Worm (Caenorhabditis elegans) whole organism, early embryonic: ENCODE measurements around the gene Y51H7C.8.

Experiments used
- B0310.2 ChIP-seq: sonication (generic microtip); optimal IDR thresholded peaks from 2 replicates; lab custom pipeline; 2016; ENCODE audit warnings: mild to moderate bottlenecking, missing genetic modification characterization, missing compliant biosample characterization
- F13C5.2 ChIP-seq: sonication (generic microtip); optimal IDR thresholded peaks from 2 replicates; lab custom pipeline; 2017; ENCODE audit warnings: mild to moderate bottlenecking, missing genetic modification characterization, inconsistent platforms, missing compliant biosample characterization
- aly-1 ChIP-seq: sonication (generic microtip); optimal IDR thresholded peaks from 2 replicates; lab custom pipeline; 2016; ENCODE audit warnings: missing genetic modification characterization, missing compliant biosample characterization
- ama-1 ChIP-seq: fragments of 150-350 bp; optimal IDR thresholded peaks from 2 replicates; lab custom pipeline; 2014
- ceh-13 ChIP-seq: fragments of 200-800 bp; sonication (Bioruptor generic); optimal IDR thresholded peaks from 2 replicates; lab custom pipeline; 2018; ENCODE audit warnings: mild to moderate bottlenecking, missing genetic modification characterization, missing compliant biosample characterization
- ceh-36 ChIP-seq: sonication (generic microtip); optimal IDR thresholded peaks from 2 replicates; lab custom pipeline; 2016; ENCODE audit warnings: missing genetic modification characterization, inconsistent platforms, missing compliant biosample characterization
- ets-7 ChIP-seq: sonication (generic microtip); optimal IDR thresholded peaks from 2 replicates; lab custom pipeline; 2016; ENCODE audit warnings: missing genotype, missing genetic modification characterization, missing compliant biosample characterization
- flt-1 ChIP-seq: fragments of 200-800 bp; sonication (Bioruptor generic); IDR thresholded peaks from 2 replicates; pipeline ENCODE4 v1.3.6; 2022; ENCODE audit warnings: missing genetic modification characterization, missing compliant biosample characterization
- hmbx-1 ChIP-seq: sonication (generic microtip); optimal IDR thresholded peaks from 2 replicates; lab custom pipeline; 2016; ENCODE audit warnings: mild to moderate bottlenecking, missing genetic modification characterization, missing compliant biosample characterization
- hmg-4 ChIP-seq: fragments of 200-800 bp; sonication (Bioruptor generic); optimal IDR thresholded peaks from 2 replicates; lab custom pipeline; 2018; ENCODE audit warnings: mild to moderate bottlenecking, missing genetic modification characterization, missing compliant biosample characterization
- hnd-1 ChIP-seq: sonication (generic microtip); optimal IDR thresholded peaks from 2 replicates; lab custom pipeline; 2016; ENCODE audit warnings: missing genetic modification characterization, missing compliant biosample characterization
- pes-1 ChIP-seq: fragments of 200-800 bp; sonication (Bioruptor generic); IDR thresholded peaks from 2 replicates; pipeline ENCODE4 v1.3.6; 2022; ENCODE audit warnings: missing genetic modification reagents, missing genetic modification characterization, missing compliant biosample characterization
- scrt-1 ChIP-seq: fragments of 200-800 bp; sonication (Bioruptor generic); IDR thresholded peaks from 2 replicates; pipeline ENCODE4 v1.3.6; 2022; ENCODE audit warnings: missing genetic modification characterization, missing compliant biosample characterization
- sea-1 ChIP-seq: fragments of 200-800 bp; sonication (Bioruptor generic); conservative IDR thresholded peaks from 2 replicates; pipeline ENCODE4 v1.3.6; 2022; ENCODE audit warnings: missing genetic modification characterization, missing compliant biosample characterization
- tbx-11 ChIP-seq: fragments of 200-800 bp; sonication (Bioruptor generic); IDR thresholded peaks from 2 replicates; pipeline ENCODE4 v1.3.6; 2022; ENCODE audit warnings: missing genetic modification characterization, missing compliant biosample characterization
- tbx-37 ChIP-seq: fragments of 200-800 bp; sonication (Bioruptor generic); conservative IDR thresholded peaks from 2 replicates; pipeline ENCODE4 v1.3.6; 2022; ENCODE audit warnings: missing genetic modification reagents, missing genetic modification characterization, missing compliant biosample characterization
- tra-4 ChIP-seq: sonication (generic microtip); optimal IDR thresholded peaks from 2 replicates; lab custom pipeline; 2017; ENCODE audit warnings: missing genetic modification characterization, missing compliant biosample characterization

Y51H7C.8 gene

DNA sequence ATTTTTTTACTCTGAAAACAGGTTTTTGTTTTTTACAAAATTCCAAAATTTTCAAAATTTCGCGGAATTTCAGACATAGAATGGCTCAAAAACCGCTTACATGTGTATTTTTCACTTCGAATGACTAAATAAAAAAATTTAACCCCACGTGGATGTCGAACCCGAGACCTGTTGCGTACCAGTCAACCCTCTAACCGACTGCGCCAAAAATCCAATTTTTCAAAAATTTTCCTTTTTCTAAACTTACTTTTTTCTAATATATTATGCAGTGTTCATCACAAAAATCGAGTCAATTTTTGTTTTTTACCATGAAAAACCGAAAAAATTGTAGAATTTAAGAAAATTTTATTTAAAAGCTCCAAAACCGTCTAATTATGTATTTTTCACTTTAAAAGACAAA, 35.6 kb upstream of the Y51H7C.8 start:
- TF ChIP-seq hmbx-1 (tag; lab: Kevin White, UChicago): no peak
- TF ChIP-seq pes-1 (GFP tag; lab: Robert Waterston, UW): no peak
- no peak for TF ChIP-seq ceh-13 (GFP tag; lab: Kevin White, UChicago)
- no peak for TF ChIP-seq sea-1 (GFP tag; lab: Robert Waterston, UW)
- TF ChIP-seq tbx-11 (GFP tag; lab: Robert Waterston, UW): no peak
- TF ChIP-seq hmg-4 (GFP tag; lab: Kevin White, UChicago): no peak
- TF ChIP-seq ceh-36 (tag; lab: Kevin White, UChicago): no peak
- no peak for TF ChIP-seq tbx-37 (GFP tag; lab: Robert Waterston, UW)
- no peak for TF ChIP-seq aly-1
- no peak for TF ChIP-seq hnd-1 (tag; lab: Kevin White, UChicago)
- TF ChIP-seq ets-7 (tag; lab: Kevin White, UChicago): no peak
- no peak for TF ChIP-seq tra-4
- no peak for TF ChIP-seq scrt-1 (GFP tag; lab: Robert Waterston, UW)
- TF ChIP-seq flt-1 (GFP tag; lab: Robert Waterston, UW): no peak
- TF ChIP-seq ama-1 (lab: Kevin White, UChicago): no peak
- TF ChIP-seq B0310.2 (tag; lab: Kevin White, UChicago): no peak

DNA sequence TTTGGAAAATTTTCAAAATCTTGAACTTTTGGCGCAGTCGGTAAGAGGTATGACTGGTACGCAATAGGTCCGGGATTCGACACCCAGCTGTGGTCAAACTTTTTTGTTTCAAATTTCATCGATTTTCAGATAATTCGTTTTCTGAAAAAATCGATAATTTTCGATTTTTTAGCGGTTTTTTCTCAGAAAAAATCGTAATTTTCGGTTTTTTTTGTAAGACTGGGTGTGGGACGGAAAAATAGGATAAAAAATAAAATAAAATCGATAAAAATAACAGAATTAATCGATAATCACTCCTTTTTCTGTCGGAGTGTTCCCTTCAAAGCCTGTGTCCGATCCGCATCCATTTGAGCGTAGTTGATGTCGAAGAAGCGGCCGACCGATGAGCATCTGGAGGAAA, 32.8 kb upstream of the Y51H7C.8 start:
- TF ChIP-seq ama-1 (lab: Kevin White, UChicago) (no peak), sea-1 (GFP tag; lab: Robert Waterston, UW) (no peak), hmbx-1 (tag; lab: Kevin White, UChicago) (no peak), ceh-13 (GFP tag; lab: Kevin White, UChicago) (no peak), tbx-11 (GFP tag; lab: Robert Waterston, UW) (no peak), hnd-1 (tag; lab: Kevin White, UChicago) (no peak), scrt-1 (GFP tag; lab: Robert Waterston, UW) (no peak), hmg-4 (GFP tag; lab: Kevin White, UChicago) (no peak), flt-1 (GFP tag; lab: Robert Waterston, UW) (no peak)

DNA sequence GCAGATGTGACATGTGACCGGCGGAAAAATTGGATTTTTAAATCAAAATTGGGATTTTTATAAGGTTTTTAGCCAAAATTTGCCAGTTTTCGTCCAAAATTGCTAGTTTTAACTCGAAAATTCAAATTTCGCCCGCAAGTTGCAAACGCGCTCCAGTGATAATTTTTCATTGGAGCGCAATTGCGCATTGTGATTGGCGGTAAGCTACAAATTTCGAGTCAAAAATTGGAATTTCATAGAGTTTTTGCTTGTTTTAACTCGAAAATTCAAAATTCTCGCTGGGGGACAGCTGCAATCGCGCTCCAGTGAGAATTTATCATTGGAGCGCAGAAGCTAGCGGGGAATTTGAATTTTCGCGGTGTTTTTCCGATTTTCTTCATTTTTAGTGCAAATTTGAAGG, 32.3 kb upstream of the Y51H7C.8 start:
- TF ChIP-seq F13C5.2 (no peak), ceh-13 (GFP tag; lab: Kevin White, UChicago) (no peak), ceh-36 (tag; lab: Kevin White, UChicago) (no peak), tbx-37 (GFP tag; lab: Robert Waterston, UW) (no peak), ets-7 (tag; lab: Kevin White, UChicago) (no peak), tbx-11 (GFP tag; lab: Robert Waterston, UW) (no peak), sea-1 (GFP tag; lab: Robert Waterston, UW) (no peak), aly-1 (no peak), scrt-1 (GFP tag; lab: Robert Waterston, UW) (no peak), ama-1 (lab: Kevin White, UChicago) (no peak), B0310.2 (tag; lab: Kevin White, UChicago) (no peak), tra-4 (no peak), pes-1 (GFP tag; lab: Robert Waterston, UW) (no peak), flt-1 (GFP tag; lab: Robert Waterston, UW) (no peak), hnd-1 (tag; lab: Kevin White, UChicago) (no peak), hmg-4 (GFP tag; lab: Kevin White, UChicago) (no peak), hmbx-1 (tag; lab: Kevin White, UChicago) (no peak)

DNA sequence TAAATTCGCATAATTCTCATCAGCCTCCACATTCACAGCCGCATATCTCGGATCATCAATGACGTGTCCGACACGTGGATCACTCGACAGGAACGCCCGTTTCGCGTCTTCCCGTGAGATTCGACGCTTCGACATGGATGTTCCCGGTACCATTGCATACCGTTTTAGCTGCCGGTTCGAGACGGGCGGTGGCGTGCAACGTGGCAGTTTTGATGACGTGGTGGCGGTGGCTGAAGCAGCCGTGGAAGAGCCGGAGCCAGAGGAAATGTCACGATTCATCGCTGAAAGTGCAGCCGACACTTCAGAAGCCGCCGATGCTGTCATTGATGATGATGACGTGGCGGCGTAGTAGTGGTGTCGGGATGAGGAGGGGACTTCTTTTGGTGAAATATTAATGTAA, 30.0 kb upstream of the Y51H7C.8 start:
- no peak for TF ChIP-seq tbx-37 (GFP tag; lab: Robert Waterston, UW)
- no peak for TF ChIP-seq B0310.2 (tag; lab: Kevin White, UChicago)
- no peak for TF ChIP-seq sea-1 (GFP tag; lab: Robert Waterston, UW)

DNA sequence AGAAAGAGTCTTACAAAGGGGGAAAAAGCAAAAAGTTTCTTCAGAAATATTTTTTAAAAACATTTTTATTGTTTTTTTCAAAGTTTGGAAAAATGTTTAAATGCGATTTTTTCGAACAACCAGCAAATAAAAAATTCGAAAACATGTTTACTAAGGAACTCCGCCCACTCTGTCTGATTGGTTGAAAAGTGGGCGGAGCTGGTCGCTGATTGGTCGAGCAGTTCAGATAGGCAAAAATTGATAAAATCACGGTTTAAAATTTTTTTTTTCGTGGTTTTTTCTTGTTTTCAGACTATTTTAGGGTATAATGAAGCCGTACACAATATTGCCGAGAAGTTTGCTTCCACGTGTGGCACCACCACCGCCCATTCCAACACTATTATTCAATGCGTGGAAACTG, 29.4 kb upstream of the Y51H7C.8 start:
- no peak for TF ChIP-seq pes-1 (GFP tag; lab: Robert Waterston, UW)
- TF ChIP-seq ceh-36 (tag; lab: Kevin White, UChicago): no peak
- no peak for TF ChIP-seq hmbx-1 (tag; lab: Kevin White, UChicago)
- TF ChIP-seq F13C5.2: no peak
- no peak for TF ChIP-seq tra-4
- no peak for TF ChIP-seq ets-7 (tag; lab: Kevin White, UChicago)
- TF ChIP-seq ceh-13 (GFP tag; lab: Kevin White, UChicago): no peak
- TF ChIP-seq scrt-1 (GFP tag; lab: Robert Waterston, UW): no peak
- TF ChIP-seq hmg-4 (GFP tag; lab: Kevin White, UChicago): no peak
- TF ChIP-seq ama-1 (lab: Kevin White, UChicago): no peak
- no peak for TF ChIP-seq hnd-1 (tag; lab: Kevin White, UChicago)
- no peak for TF ChIP-seq aly-1
- TF ChIP-seq sea-1 (GFP tag; lab: Robert Waterston, UW): no peak
- TF ChIP-seq B0310.2 (tag; lab: Kevin White, UChicago): no peak
- TF ChIP-seq tbx-37 (GFP tag; lab: Robert Waterston, UW): no peak
- no peak for TF ChIP-seq flt-1 (GFP tag; lab: Robert Waterston, UW)
- TF ChIP-seq tbx-11 (GFP tag; lab: Robert Waterston, UW): no peak

DNA sequence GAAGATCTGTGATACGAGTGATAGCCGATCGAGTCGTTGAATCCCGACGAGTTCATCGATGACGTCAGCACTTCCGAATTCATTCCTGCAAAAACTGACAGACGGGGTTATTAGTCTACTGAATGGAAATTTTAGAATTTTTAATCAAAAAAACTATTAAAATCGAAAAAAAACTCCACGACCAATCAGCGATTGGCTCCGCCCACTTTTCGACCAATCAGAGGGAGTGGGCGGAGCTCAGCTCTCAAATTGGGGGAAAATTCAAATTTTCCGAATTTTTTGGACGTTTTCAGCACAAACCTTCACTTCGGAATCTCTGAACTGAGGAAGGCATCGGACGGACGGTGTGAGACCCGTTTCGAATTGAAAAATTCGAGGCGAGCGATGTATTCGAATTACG, 28.6 kb upstream of the Y51H7C.8 start:
- TF ChIP-seq tbx-37 (GFP tag; lab: Robert Waterston, UW) (no peak), pes-1 (GFP tag; lab: Robert Waterston, UW) (no peak), hnd-1 (tag; lab: Kevin White, UChicago) (no peak), B0310.2 (tag; lab: Kevin White, UChicago) (no peak), ceh-36 (tag; lab: Kevin White, UChicago) (no peak), scrt-1 (GFP tag; lab: Robert Waterston, UW) (no peak), flt-1 (GFP tag; lab: Robert Waterston, UW) (no peak), hmg-4 (GFP tag; lab: Kevin White, UChicago) (no peak), tra-4 (no peak), hmbx-1 (tag; lab: Kevin White, UChicago) (no peak), tbx-11 (GFP tag; lab: Robert Waterston, UW) (no peak), ceh-13 (GFP tag; lab: Kevin White, UChicago) (no peak), ets-7 (tag; lab: Kevin White, UChicago) (no peak), F13C5.2 (no peak), ama-1 (lab: Kevin White, UChicago) (no peak)

DNA sequence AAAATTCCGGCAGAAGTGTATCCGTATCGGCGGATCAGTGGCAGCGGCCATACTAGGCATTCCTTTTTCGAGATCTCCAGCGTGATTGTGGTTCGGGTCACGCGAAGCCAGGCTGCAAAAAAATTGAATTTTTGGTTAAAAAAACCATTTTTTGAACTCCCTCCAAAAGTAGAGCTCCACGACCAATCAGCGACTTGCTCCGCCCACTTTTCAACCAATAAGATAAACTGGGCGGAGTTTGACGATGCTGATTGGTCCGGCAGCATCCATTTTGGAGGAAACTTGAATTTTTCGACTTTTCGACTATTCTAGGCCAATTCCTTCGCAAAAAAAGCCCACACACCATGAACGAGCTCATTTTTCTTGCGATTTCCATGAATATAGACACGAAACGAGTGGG, 27.1 kb upstream of the Y51H7C.8 start:
- no peak for TF ChIP-seq scrt-1 (GFP tag; lab: Robert Waterston, UW)
- TF ChIP-seq ets-7 (tag; lab: Kevin White, UChicago): no peak
- TF ChIP-seq tra-4: no peak
- no peak for TF ChIP-seq ama-1 (lab: Kevin White, UChicago)
- no peak for TF ChIP-seq tbx-11 (GFP tag; lab: Robert Waterston, UW)
